Worm (Caenorhabditis elegans) whole organism, L4/young adult: ENCODE measurements around the gene eri-1.

Source experiments
- W03F9.2 ChIP-seq: fragments of 150-350 bp; optimal IDR thresholded peaks from 2 replicates; lab custom pipeline; 2014; ENCODE audit warnings: missing biosample characterization, missing genetic modification characterization
- dao-5 ChIP-seq: sonication (generic microtip); optimal IDR thresholded peaks from 2 replicates; lab custom pipeline; 2016; ENCODE audit warnings: missing genotype, missing genetic modification characterization, moderate library complexity, missing compliant biosample characterization
- him-1 ChIP-seq: sonication (generic microtip); optimal IDR thresholded peaks from 2 replicates; lab custom pipeline; 2016; ENCODE audit warnings: missing genotype, missing genetic modification reagents, missing genetic modification characterization, missing compliant biosample characterization

DNA sequence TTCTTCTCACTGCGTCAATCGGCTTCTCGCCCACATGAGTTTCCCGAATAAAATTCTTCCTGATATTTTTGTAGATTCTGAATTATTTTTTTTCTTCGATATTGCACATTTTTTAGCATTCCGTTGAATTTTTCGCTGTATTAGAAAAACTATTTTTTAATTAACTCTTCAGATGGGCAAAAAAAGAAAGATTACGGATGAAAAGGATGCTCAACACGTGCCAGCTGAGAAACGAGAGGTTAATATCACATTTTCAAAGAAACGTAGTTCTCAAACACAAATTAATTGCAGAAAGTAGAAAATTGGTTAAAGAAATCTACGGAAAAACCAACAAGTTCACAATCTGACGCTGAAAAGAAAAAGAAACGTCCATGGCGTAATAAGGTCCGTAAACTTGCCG is 23.4 kb downstream of the eri-1 start, which contains the start of gene rrp-8:
- TF ChIP-seq W03F9.2 (tag; lab: Kevin White, UChicago), result no peak
- no peak for TF ChIP-seq him-1
- TF ChIP-seq dao-5, result no peak
